Fruit fly (Drosophila melanogaster) whole organism, wandering third instar larva: ENCODE measurements around the gene PICK1.

Experiments
- Abd-B ChIP-seq: fragments of >200 bp; optimal IDR thresholded peaks from 2 replicates; lab custom pipeline; 2017; ENCODE audit warnings: missing biosample characterization, missing genetic modification characterization
- CG32264 ChIP-seq: fragments of 200-800 bp; sonication (Bioruptor generic); optimal IDR thresholded peaks from 2 replicates; lab custom pipeline; 2016; ENCODE audit warnings: missing biosample characterization, missing genetic modification characterization
- CG9705 ChIP-seq: fragments of 200-800 bp; sonication (Bioruptor generic); optimal IDR thresholded peaks from 2 replicates; lab custom pipeline; 2018; ENCODE audit warnings: missing biosample characterization, mild to moderate bottlenecking, missing genetic modification characterization
- CrebA ChIP-seq: fragments of 200-800 bp; sonication (Bioruptor generic); optimal IDR thresholded peaks from 2 replicates; lab custom pipeline; 2016; ENCODE audit warnings: missing biosample characterization, mild to moderate bottlenecking, missing genetic modification characterization, borderline replicate concordance
- Dfd ChIP-seq: fragments of >200 bp; optimal IDR thresholded peaks from 2 replicates; lab custom pipeline; 2017; ENCODE audit warnings: missing biosample characterization, missing genetic modification characterization
- Dif ChIP-seq: fragments of 200-275, 200-300 bp; sonication (Bioruptor generic); optimal IDR thresholded peaks from 2 replicates; lab custom pipeline; 2018; ENCODE audit warnings: missing biosample characterization, missing genetic modification characterization; ENCODE audit not compliant: partially characterized antibody
- GATAd ChIP-seq: sonication (Bioruptor generic); optimal IDR thresholded peaks from 2 replicates; lab custom pipeline; 2016; ENCODE audit warnings: missing biosample characterization, missing genetic modification characterization
- HLH106 ChIP-seq: fragments of 200-800 bp; optimal IDR thresholded peaks from 3 replicates; lab custom pipeline; 2019; ENCODE audit warnings: missing biosample characterization, mild to moderate bottlenecking, missing genetic modification characterization, moderate library complexity
- Hnf4 ChIP-seq: fragments of 200-800 bp; sonication (Bioruptor generic); optimal IDR thresholded peaks from 2 replicates; lab custom pipeline; 2016; ENCODE audit warnings: missing biosample characterization, mild to moderate bottlenecking, missing genetic modification characterization
- Hr78 ChIP-seq: fragments of >200 bp; optimal IDR thresholded peaks from 2 replicates; lab custom pipeline; 2017; ENCODE audit warnings: missing biosample characterization, missing genetic modification characterization
- Hr83 ChIP-seq: fragments of 200-300 bp; sonication (Bioruptor generic); optimal IDR thresholded peaks from 2 replicates; lab custom pipeline; 2016; ENCODE audit warnings: missing biosample characterization, mild to moderate bottlenecking, missing genetic modification characterization, moderate library complexity; ENCODE audit not compliant: poor library complexity, severe bottlenecking
- Jra ChIP-seq: sonication (Bioruptor generic); optimal IDR thresholded peaks from 2 replicates; lab custom pipeline; 2016; ENCODE audit warnings: missing biosample characterization, missing genetic modification characterization
- Mio ChIP-seq: sonication (Bioruptor generic); optimal IDR thresholded peaks from 2 replicates; lab custom pipeline; 2016; ENCODE audit warnings: missing biosample characterization, missing genetic modification characterization
- Myc ChIP-seq: fragments of >200 bp; optimal IDR thresholded peaks from 2 replicates; lab custom pipeline; 2017
- N ChIP-seq: fragments of >200 bp; optimal IDR thresholded peaks from 2 replicates; lab custom pipeline; 2018; ENCODE audit warnings: missing biosample characterization, missing external identifiers, missing genetic modification characterization
- OdsH ChIP-seq: fragments of 200-800 bp; sonication (Bioruptor generic); optimal IDR thresholded peaks from 2 replicates; lab custom pipeline; 2016; ENCODE audit warnings: missing biosample characterization, mild to moderate bottlenecking, missing genetic modification characterization
- Rel ChIP-seq, 2 experiments: fragments of 200-800 bp; sonication (Bioruptor generic) in 1 of 2; optimal IDR thresholded peaks; 2 replicates in 1 of 2; 3 replicates in 1 of 2; lab custom pipeline; 2016 to 2019; ENCODE audit warnings: mild to moderate bottlenecking in 2 of 2, missing biosample characterization in 2 of 2, missing genetic modification characterization in 2 of 2, moderate library complexity in 1 of 2
- Sp1 ChIP-seq: fragments of 200-800 bp; sonication (Bioruptor generic); optimal IDR thresholded peaks from 3 replicates; lab custom pipeline; 2019; ENCODE audit warnings: missing biosample characterization, mild to moderate bottlenecking, missing genetic modification characterization, moderate library complexity
- Vsx2 ChIP-seq: fragments of 200-300, 225-300 bp; sonication (Bioruptor generic); optimal IDR thresholded peaks from 2 replicates; lab custom pipeline; 2018; ENCODE audit warnings: missing biosample characterization, missing genetic modification characterization; ENCODE audit not compliant: partially characterized antibody
- br ChIP-seq: fragments of 200-800 bp; sonication (Bioruptor generic); optimal IDR thresholded peaks from 2 replicates; lab custom pipeline; 2016; ENCODE audit warnings: missing biosample characterization, missing genetic modification characterization
- brk ChIP-seq: fragments of 200-800 bp; sonication (Bioruptor generic); optimal IDR thresholded peaks from 2 replicates; lab custom pipeline; 2016; ENCODE audit warnings: missing biosample characterization, mild to moderate bottlenecking, missing genetic modification characterization
- dl ChIP-seq, 2 experiments: fragments of 175-275, 200-275 bp in 1 of 2; fragments of 200-275 bp in 1 of 2; sonication (Bioruptor generic); optimal IDR thresholded peaks; lab custom pipeline; 2018; ENCODE audit warnings: mild to moderate bottlenecking in 2 of 2, missing biosample characterization in 2 of 2, missing genetic modification characterization in 2 of 2, moderate library complexity in 2 of 2; ENCODE audit not compliant: partially characterized antibody in 2 of 2, insufficient read depth in 1 of 2
- dmrt93B ChIP-seq: fragments of 200-800 bp; sonication (Bioruptor generic); optimal IDR thresholded peaks from 2 replicates; lab custom pipeline; 2018; ENCODE audit warnings: missing biosample characterization, mild to moderate bottlenecking, missing genetic modification characterization
- dsf ChIP-seq: sonication (Bioruptor generic); optimal IDR thresholded peaks from 2 replicates; lab custom pipeline; 2016; ENCODE audit warnings: missing biosample characterization, missing genetic modification characterization, borderline replicate concordance
- ey ChIP-seq: fragments of 200-800 bp; sonication (Bioruptor generic); optimal IDR thresholded peaks from 2 replicates; lab custom pipeline; 2016; ENCODE audit warnings: missing biosample characterization, missing genetic modification characterization
- foxo ChIP-seq, 2 experiments: fragments of 200-800 bp; sonication (Bioruptor generic); optimal IDR thresholded peaks; 2 replicates in 1 of 2; 3 replicates in 1 of 2; lab custom pipeline; 2016 to 2017; ENCODE audit warnings: missing biosample characterization in 2 of 2, missing genetic modification characterization in 2 of 2
- fru ChIP-seq: fragments of 200-800 bp; sonication (Bioruptor generic); optimal IDR thresholded peaks from 3 replicates; lab custom pipeline; 2016; ENCODE audit warnings: missing biosample characterization, mild to moderate bottlenecking, missing genetic modification characterization
- h ChIP-seq: fragments of 200-800 bp; sonication (Bioruptor generic); optimal IDR thresholded peaks from 3 replicates; lab custom pipeline; 2016; ENCODE audit warnings: missing biosample characterization, mild to moderate bottlenecking, missing genetic modification characterization
- jim ChIP-seq: fragments of 175-275, 200-325 bp; sonication (Bioruptor generic); optimal IDR thresholded peaks from 2 replicates; lab custom pipeline; 2016; ENCODE audit warnings: missing biosample characterization, mild to moderate bottlenecking, missing genetic modification characterization
- lola ChIP-seq: fragments of >200 bp; optimal IDR thresholded peaks from 2 replicates; lab custom pipeline; 2017; ENCODE audit warnings: missing biosample characterization, missing genetic modification characterization
- pan ChIP-seq: fragments of >200 bp; optimal IDR thresholded peaks from 2 replicates; lab custom pipeline; 2017
- psq ChIP-seq: fragments of 200-800 bp; sonication (Bioruptor generic); optimal IDR thresholded peaks from 3 replicates; lab custom pipeline; 2017; ENCODE audit warnings: missing biosample characterization, mild to moderate bottlenecking, missing genetic modification characterization, moderate library complexity
- rgr ChIP-seq: fragments of 200-800 bp; sonication (Bioruptor generic); optimal IDR thresholded peaks from 3 replicates; lab custom pipeline; 2016; ENCODE audit warnings: missing biosample characterization, mild to moderate bottlenecking, missing genetic modification characterization
- sage ChIP-seq: fragments of 200-800 bp; sonication (Bioruptor generic); optimal IDR thresholded peaks from 2 replicates; lab custom pipeline; 2016; ENCODE audit warnings: missing biosample characterization, mild to moderate bottlenecking, missing genetic modification characterization
- sv ChIP-seq: fragments of 200-800 bp; sonication (Bioruptor generic); optimal IDR thresholded peaks from 3 replicates; lab custom pipeline; 2016; ENCODE audit warnings: missing biosample characterization, missing genetic modification characterization
- tai ChIP-seq: sonication (Bioruptor generic); optimal IDR thresholded peaks from 2 replicates; lab custom pipeline; 2016; ENCODE audit warnings: missing biosample characterization, missing genetic modification characterization
- usp ChIP-seq: fragments of >200 bp; optimal IDR thresholded peaks from 2 replicates; lab custom pipeline; 2017; ENCODE audit warnings: missing biosample characterization, missing genetic modification characterization
- woc ChIP-seq: sonication (Bioruptor generic); optimal IDR thresholded peaks from 2 replicates; lab custom pipeline; 2016; ENCODE audit warnings: missing biosample characterization, mild to moderate bottlenecking, missing genetic modification characterization

Gene PICK1

dm6 chr2L:12697223-12697622, 2.4 kb downstream of the PICK1 start, which contains the start of gene CG5781:
CG5781 (minus strand) TSS chr2L:12697323.
- TF ChIP-seq jim (GFP tag; lab: Kevin White, UChicago) (no peak), Dif (GFP tag; lab: Kevin White, UChicago) (no peak), fru (GFP tag; lab: Kevin White, UChicago) (no peak), N (GFP tag; lab: Kevin White, UChicago) (no peak), sv (no peak), Rel (GFP tag; optimal IDR thresholded peaks at IDR 0.05; lab: Kevin White, UChicago) (no peak), Rel (tag; optimal IDR thresholded peaks at IDR 0.05; lab: Kevin White, UChicago) (no peak), dsf (GFP tag; lab: Kevin White, UChicago) (no peak), OdsH (GFP tag; lab: Kevin White, UChicago) (no peak), Hr83 (GFP tag; lab: Kevin White, UChicago) (no peak)

dm6 chr2L:12700381-12700963, 5.6 kb downstream of the PICK1 start, which contains the start of gene CG17036:
CG17036 (minus strand) TSS chr2L:12700746.
- TF ChIP-seq Mio (GFP tag; lab: Kevin White, UChicago) = no peak
- no peak for TF ChIP-seq h
- TF ChIP-seq Hnf4 = no peak
- TF ChIP-seq CG32264 (GFP tag; lab: Kevin White, UChicago) = no peak
- TF ChIP-seq Dif (GFP tag; lab: Kevin White, UChicago) = no peak
- no peak for TF ChIP-seq jim (GFP tag; lab: Kevin White, UChicago)
- TF ChIP-seq sv = no peak
- TF ChIP-seq Myc (lab: Kevin White, UChicago) = no peak
- TF ChIP-seq lola = no peak
- TF ChIP-seq rgr = no peak
- TF ChIP-seq Rel (GFP tag; optimal IDR thresholded peaks at IDR 0.05; lab: Kevin White, UChicago) = no peak
- no peak for TF ChIP-seq Rel (tag; optimal IDR thresholded peaks at IDR 0.05; lab: Kevin White, UChicago)
- TF ChIP-seq br (GFP tag; lab: Kevin White, UChicago) = no peak
- no peak for TF ChIP-seq tai
- peak; percentile 56 for TF ChIP-seq HLH106 (tag; lab: Kevin White, UChicago)
- TF ChIP-seq Sp1 = peak; percentile 46
- no peak for TF ChIP-seq Vsx2 (GFP tag; lab: Kevin White, UChicago)
- TF ChIP-seq fru (GFP tag; lab: Kevin White, UChicago) = no peak
- TF ChIP-seq Hr83 (GFP tag; lab: Kevin White, UChicago) = no peak
- no peak for TF ChIP-seq CG9705 (GFP tag; lab: Kevin White, UChicago)
- TF ChIP-seq psq = peak; percentile 12
- no peak for TF ChIP-seq dl (GFP tag; optimal IDR thresholded peaks at IDR 0.05; lab: Kevin White, UChicago; ENCODE audit: insufficient read depth in 1 of 2, partially characterized antibody in 2 of 2)
- TF ChIP-seq N (GFP tag; lab: Kevin White, UChicago) = no peak
- TF ChIP-seq sage (GFP tag; lab: Kevin White, UChicago) = no peak
- TF ChIP-seq foxo (GFP tag; optimal IDR thresholded peaks at IDR 0.05; lab: Kevin White, UChicago) = peak in 1 of 2 experiments; percentile 30
- no peak for TF ChIP-seq Dfd (GFP tag; lab: Kevin White, UChicago)
- no peak for TF ChIP-seq GATAd
- TF ChIP-seq Abd-B (GFP tag; lab: Kevin White, UChicago) = no peak
- no peak for TF ChIP-seq CrebA (GFP tag; lab: Kevin White, UChicago)
- TF ChIP-seq brk (GFP tag; lab: Kevin White, UChicago) = no peak
- no peak for TF ChIP-seq ey (GFP tag; lab: Kevin White, UChicago)
- no peak for TF ChIP-seq pan
- TF ChIP-seq dmrt93B (GFP tag; lab: Kevin White, UChicago) = peak; percentile 14
- no peak for TF ChIP-seq usp (GFP tag; lab: Kevin White, UChicago)
- no peak for TF ChIP-seq dsf (GFP tag; lab: Kevin White, UChicago)
- TF ChIP-seq OdsH (GFP tag; lab: Kevin White, UChicago) = no peak
- TF ChIP-seq Jra (GFP tag; lab: Kevin White, UChicago) = no peak
- no peak for TF ChIP-seq woc (GFP tag; lab: Kevin White, UChicago)
- TF ChIP-seq Hr78 (GFP tag; lab: Kevin White, UChicago) = no peak
